Fruit fly (Drosophila melanogaster) whole organism, pupa: Measurements from ENCODE around the gene CG11581.

Source experiments
- CG13204 ChIP-seq: fragments of 200-800 bp; sonication (Bioruptor generic); optimal IDR thresholded peaks from 2 replicates; lab custom pipeline; 2018; ENCODE audit warnings: missing biosample characterization, mild to moderate bottlenecking, missing genetic modification characterization, moderate library complexity
- CG14655 ChIP-seq: fragments of 200-800 bp; sonication (Bioruptor generic); optimal IDR thresholded peaks from 3 replicates; lab custom pipeline; 2017; ENCODE audit warnings: mild to moderate bottlenecking, missing biosample characterization, missing genetic modification reagents, missing genetic modification characterization
- CG17806 ChIP-seq: fragments of 200-800 bp; sonication (Bioruptor generic); optimal IDR thresholded peaks from 2 replicates; lab custom pipeline; 2018; ENCODE audit warnings: missing biosample characterization, mild to moderate bottlenecking, missing genetic modification characterization, moderate library complexity
- CG9948 ChIP-seq: fragments of 200-800 bp; sonication (Bioruptor generic); optimal IDR thresholded peaks from 2 replicates; lab custom pipeline; 2018; ENCODE audit warnings: missing biosample characterization, mild to moderate bottlenecking, missing genetic modification characterization, moderate library complexity
- D1 ChIP-seq: fragments of 200-800 bp; sonication (Bioruptor generic); optimal IDR thresholded peaks from 2 replicates; lab custom pipeline; 2018; ENCODE audit warnings: missing biosample characterization, mild to moderate bottlenecking, missing genetic modification characterization, moderate library complexity
- EcR ChIP-seq: fragments of 200-800 bp; sonication (Bioruptor generic); optimal IDR thresholded peaks from 3 replicates; lab custom pipeline; 2019; ENCODE audit warnings: missing biosample characterization, missing genetic modification characterization, mild to moderate bottlenecking, moderate library complexity, missing genetic modification reagents
- Ets98B ChIP-seq: fragments of 200-800 bp; sonication (Bioruptor generic); IDR thresholded peaks from 2 replicates; pipeline ENCODE4 v1.3.6; 2022; ENCODE audit warnings: missing biosample characterization, missing genetic modification characterization
- Pif1A ChIP-seq: fragments of 200-800 bp; sonication (Bioruptor generic); optimal IDR thresholded peaks from 3 replicates; lab custom pipeline; 2016; ENCODE audit warnings: missing biosample characterization, missing genetic modification characterization
- Pif1B ChIP-seq: fragments of 200-800 bp; sonication (Bioruptor generic); optimal IDR thresholded peaks from 3 replicates; lab custom pipeline; 2016; ENCODE audit warnings: missing biosample characterization, missing genetic modification characterization
- gl ChIP-seq: fragments of 200-800 bp; sonication (Bioruptor generic); optimal IDR thresholded peaks from 2 replicates; lab custom pipeline; 2018; ENCODE audit warnings: missing biosample characterization, mild to moderate bottlenecking, missing genetic modification characterization
- rn ChIP-seq: fragments of 200-800 bp; sonication (Bioruptor generic); IDR thresholded peaks from 2 replicates; pipeline ENCODE4 v1.3.6; 2022; ENCODE audit warnings: missing biosample characterization, missing genetic modification characterization

DNA sequence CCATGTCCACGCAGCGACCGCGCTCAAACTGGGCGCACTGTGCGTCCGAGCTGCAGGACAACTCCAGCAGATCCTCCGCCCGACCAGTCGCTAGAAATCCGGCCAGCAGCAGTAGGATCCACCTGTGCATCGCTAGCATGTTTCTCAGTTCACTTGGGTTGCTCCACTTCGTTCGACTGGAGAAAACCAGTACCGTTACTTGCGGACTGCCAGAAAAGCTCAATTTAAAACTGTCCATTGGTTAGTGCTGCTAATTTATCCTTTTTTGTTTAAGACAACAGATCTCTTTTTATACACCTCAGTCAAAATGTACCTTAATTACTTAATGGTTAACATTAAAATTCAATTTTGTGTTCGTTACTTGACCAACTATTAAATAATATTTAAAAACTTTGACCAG lies 48.9 kb downstream of the CG11581 start, which contains the start of gene CG11674:
- TF ChIP-seq EcR = no peak
- no peak for TF ChIP-seq CG17806 (tag; lab: Kevin White, UChicago)
- no peak for TF ChIP-seq rn
- no peak for TF ChIP-seq Ets98B (GFP tag; lab: Robert Waterston, UW)
- TF ChIP-seq CG9948 (tag; lab: Kevin White, UChicago) = no peak
- no peak for TF ChIP-seq Pif1A (GFP tag; lab: Kevin White, UChicago)
- TF ChIP-seq D1 (tag; lab: Kevin White, UChicago) = no peak
- TF ChIP-seq CG14655 (GFP tag; lab: Kevin White, UChicago) = no peak
- no peak for TF ChIP-seq Pif1B (GFP tag; lab: Kevin White, UChicago)
- TF ChIP-seq gl (tag; lab: Kevin White, UChicago) = no peak
- TF ChIP-seq CG13204 = no peak
